Worm (Caenorhabditis elegans) whole organism, late embryonic: Measurements from ENCODE around the gene lrch-1.

ENCODE experiments used
- C08G9.2 ChIP-seq: sonication (generic microtip); optimal IDR thresholded peaks from 2 replicates; lab custom pipeline; 2016; ENCODE audit warnings: mild to moderate bottlenecking, missing genetic modification characterization, moderate library complexity, missing compliant biosample characterization
- C38D4.7 ChIP-seq: fragments of 200-800 bp; sonication (Bioruptor generic); optimal IDR thresholded peaks from 2 replicates; lab custom pipeline; 2018; ENCODE audit warnings: mild to moderate bottlenecking, missing genetic modification characterization, moderate library complexity, missing compliant biosample characterization
- K09A11.1 ChIP-seq: sonication (generic microtip); optimal IDR thresholded peaks from 2 replicates; lab custom pipeline; 2017; ENCODE audit warnings: antibody characterized with exemption, mild to moderate bottlenecking, missing genetic modification characterization, missing compliant biosample characterization; ENCODE audit not compliant: insufficient read depth
- ahr-1 ChIP-seq: sonication (generic microtip); optimal IDR thresholded peaks from 2 replicates; lab custom pipeline; 2016; ENCODE audit warnings: missing genetic modification characterization, missing compliant biosample characterization
- ama-1 ChIP-seq: fragments of 150-350 bp; optimal IDR thresholded peaks from 2 replicates; lab custom pipeline; 2014
- ceh-14 ChIP-seq: sonication (generic microtip); optimal IDR thresholded peaks from 2 replicates; lab custom pipeline; 2016; ENCODE audit warnings: missing genotype, missing genetic modification characterization, missing compliant biosample characterization
- ceh-22 ChIP-seq: sonication (generic microtip); optimal IDR thresholded peaks from 2 replicates; lab custom pipeline; 2017; ENCODE audit warnings: missing biosample characterization, missing genetic modification characterization
- ceh-24 ChIP-seq: sonication (generic microtip); optimal IDR thresholded peaks from 2 replicates; lab custom pipeline; 2016; ENCODE audit warnings: mild to moderate bottlenecking, missing genetic modification characterization, missing compliant biosample characterization
- ceh-30 ChIP-seq: fragments of 150-350 bp; optimal IDR thresholded peaks from 2 replicates; lab custom pipeline; 2014; ENCODE audit warnings: missing biosample characterization, missing genetic modification characterization
- ceh-34 ChIP-seq: sonication (generic microtip); optimal IDR thresholded peaks from 2 replicates; lab custom pipeline; 2016; ENCODE audit warnings: mild to moderate bottlenecking, missing genetic modification characterization, missing compliant biosample characterization
- ceh-45 ChIP-seq: fragments of 200-800 bp; sonication (Bioruptor generic); IDR thresholded peaks from 2 replicates; pipeline ENCODE4 v1.3.6; 2022; ENCODE audit warnings: missing genetic modification reagents, missing genetic modification characterization, missing compliant biosample characterization
- ceh-48 ChIP-seq: sonication (generic microtip); optimal IDR thresholded peaks from 2 replicates; lab custom pipeline; 2016; ENCODE audit warnings: missing genetic modification characterization, inconsistent platforms, missing compliant biosample characterization
- ceh-6 ChIP-seq: fragments of 200-800 bp; sonication (Bioruptor generic); optimal IDR thresholded peaks from 2 replicates; lab custom pipeline; 2018; ENCODE audit warnings: mild to moderate bottlenecking, missing genetic modification characterization, missing compliant biosample characterization
- che-1 ChIP-seq: sonication (generic microtip); optimal IDR thresholded peaks from 2 replicates; lab custom pipeline; 2016; ENCODE audit warnings: mild to moderate bottlenecking, missing genetic modification characterization, missing compliant biosample characterization
- elt-2 ChIP-seq: sonication (generic microtip); optimal IDR thresholded peaks from 2 replicates; lab custom pipeline; 2016; ENCODE audit warnings: missing genetic modification reagents, missing genetic modification characterization, missing compliant biosample characterization
- elt-4 ChIP-seq: sonication (generic microtip); optimal IDR thresholded peaks from 2 replicates; lab custom pipeline; 2016; ENCODE audit warnings: missing genetic modification characterization, missing compliant biosample characterization
- eyg-1 ChIP-seq: sonication (generic microtip); optimal IDR thresholded peaks from 2 replicates; lab custom pipeline; 2016; ENCODE audit warnings: missing genotype, missing genetic modification characterization, missing compliant biosample characterization
- fkh-10 ChIP-seq: fragments of 150-350 bp; optimal IDR thresholded peaks from 2 replicates; lab custom pipeline; 2014; ENCODE audit warnings: missing biosample characterization, missing genetic modification reagents, missing genetic modification characterization
- fkh-6 ChIP-seq: sonication (generic microtip); optimal IDR thresholded peaks from 2 replicates; lab custom pipeline; 2016; ENCODE audit warnings: missing genetic modification characterization, missing compliant biosample characterization
- gmeb-2 ChIP-seq: sonication (generic microtip); optimal IDR thresholded peaks from 2 replicates; lab custom pipeline; 2016; ENCODE audit warnings: missing genetic modification characterization, inconsistent platforms, missing compliant biosample characterization
- hlh-6 ChIP-seq: sonication (generic microtip); optimal IDR thresholded peaks from 2 replicates; lab custom pipeline; 2016; ENCODE audit warnings: missing genotype, missing genetic modification characterization, missing compliant biosample characterization
- hlh-8 ChIP-seq: sonication (generic microtip); optimal IDR thresholded peaks from 2 replicates; lab custom pipeline; 2016; ENCODE audit warnings: missing genotype, missing genetic modification characterization, missing compliant biosample characterization
- lim-6 ChIP-seq: sonication (generic microtip); optimal IDR thresholded peaks from 2 replicates; lab custom pipeline; 2016; ENCODE audit warnings: missing genetic modification characterization, missing compliant biosample characterization
- lin-11 ChIP-seq: fragments of 200-800 bp; sonication (Bioruptor generic); optimal IDR thresholded peaks from 2 replicates; lab custom pipeline; 2018; ENCODE audit warnings: mild to moderate bottlenecking, missing genetic modification characterization, missing compliant biosample characterization
- madf-2 ChIP-seq: sonication (generic microtip); optimal IDR thresholded peaks from 2 replicates; lab custom pipeline; 2017; ENCODE audit warnings: missing genetic modification characterization, missing compliant biosample characterization
- mec-3 ChIP-seq: sonication (generic microtip); optimal IDR thresholded peaks from 2 replicates; lab custom pipeline; 2016; ENCODE audit warnings: borderline replicate concordance, missing genetic modification characterization, missing compliant biosample characterization
- nhr-11 ChIP-seq: fragments of 150-350 bp; optimal IDR thresholded peaks from 2 replicates; lab custom pipeline; 2014; ENCODE audit warnings: missing biosample characterization, missing genetic modification characterization
- npax-4 ChIP-seq: sonication (generic microtip); optimal IDR thresholded peaks from 2 replicates; lab custom pipeline; 2016; ENCODE audit warnings: missing genetic modification characterization, missing compliant biosample characterization
- pha-2 ChIP-seq: sonication (generic microtip); optimal IDR thresholded peaks from 2 replicates; lab custom pipeline; 2017; ENCODE audit warnings: mild to moderate bottlenecking, missing genetic modification characterization, missing compliant biosample characterization
- pros-1 ChIP-seq: fragments of 150-350 bp; optimal IDR thresholded peaks from 2 replicates; lab custom pipeline; 2014; ENCODE audit warnings: missing biosample characterization, missing genetic modification reagents, missing genetic modification characterization
- ref-2 ChIP-seq: sonication (generic microtip); optimal IDR thresholded peaks from 2 replicates; lab custom pipeline; 2016; ENCODE audit warnings: missing genetic modification characterization, missing compliant biosample characterization
- sox-4 ChIP-seq: sonication (generic microtip); optimal IDR thresholded peaks from 2 replicates; lab custom pipeline; 2017; ENCODE audit warnings: mild to moderate bottlenecking, missing genetic modification characterization, inconsistent platforms, missing compliant biosample characterization
- syd-9 ChIP-seq: sonication (generic microtip); optimal IDR thresholded peaks from 2 replicates; lab custom pipeline; 2016; ENCODE audit warnings: mild to moderate bottlenecking, missing genetic modification characterization, moderate library complexity, missing compliant biosample characterization
- tbx-2 ChIP-seq: sonication (generic microtip); optimal IDR thresholded peaks from 2 replicates; lab custom pipeline; 2016; ENCODE audit warnings: missing genetic modification characterization, missing compliant biosample characterization
- tbx-7 ChIP-seq: sonication (generic microtip); optimal IDR thresholded peaks from 2 replicates; lab custom pipeline; 2016; ENCODE audit warnings: missing genotype, missing genetic modification characterization, missing compliant biosample characterization
- ttx-3 ChIP-seq: sonication (generic microtip); optimal IDR thresholded peaks from 2 replicates; lab custom pipeline; 2016; ENCODE audit warnings: missing genetic modification reagents, missing genetic modification characterization, missing compliant biosample characterization
- unc-3 ChIP-seq, 2 experiments: fragments of 200-800 bp in 1 of 2; sonication (Bioruptor generic) in 1 of 2; sonication (generic microtip) in 1 of 2; conservative IDR thresholded peaks in 1 of 2; optimal IDR thresholded peaks in 1 of 2; 2 replicates each; pipeline versions ENCODE4 v1.3.6 to Lab custom; 2016 to 2022; ENCODE audit warnings: missing compliant biosample characterization in 2 of 2, missing genetic modification characterization in 2 of 2, missing genetic modification reagents in 1 of 2
- unc-55 ChIP-seq: sonication (generic microtip); optimal IDR thresholded peaks from 2 replicates; lab custom pipeline; 2017; ENCODE audit warnings: missing biosample characterization, missing genetic modification reagents, missing genetic modification characterization
- unc-86 ChIP-seq: sonication (generic microtip); optimal IDR thresholded peaks from 2 replicates; lab custom pipeline; 2016; ENCODE audit warnings: missing genetic modification characterization, missing compliant biosample characterization
- zip-5 ChIP-seq: sonication (generic microtip); optimal IDR thresholded peaks from 2 replicates; lab custom pipeline; 2016; ENCODE audit warnings: missing genetic modification characterization, missing compliant biosample characterization

lrch-1 gene

DNA sequence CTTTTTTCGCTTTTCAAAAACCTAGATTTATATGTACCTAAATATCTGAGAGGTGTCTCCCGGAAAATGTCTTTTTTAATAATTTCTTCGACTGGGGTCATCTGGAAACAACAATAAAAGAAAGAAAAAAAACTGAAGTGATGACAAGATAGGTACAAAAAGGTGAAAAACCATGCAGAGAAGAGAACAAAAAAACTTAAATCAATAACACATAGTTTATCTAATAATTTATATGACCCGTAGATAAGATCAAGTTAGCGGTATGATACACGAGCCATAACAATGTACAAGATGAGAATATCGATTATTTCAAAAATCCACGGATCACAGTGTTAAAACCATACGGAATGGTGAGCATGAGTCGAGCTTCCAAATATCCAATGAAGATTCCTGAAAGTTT lies 10.1 kb downstream of the lrch-1 start, which contains the start of gene mtp-18:
Gene mtp-18, minus strand, starts transcription at position 101 of the 400 bp plus-strand sequence.
- TF ChIP-seq eyg-1 (tag; lab: Kevin White, UChicago) (no peak), fkh-10 (GFP tag; lab: Kevin White, UChicago) (no peak), elt-4 (tag; lab: Kevin White, UChicago) (no peak), ceh-34 (tag; lab: Kevin White, UChicago) (no peak), ceh-14 (tag; lab: Kevin White, UChicago) (no peak), che-1 (tag; lab: Kevin White, UChicago) (no peak), ceh-6 (GFP tag; lab: Kevin White, UChicago) (no peak), hlh-6 (tag; lab: Kevin White, UChicago) (no peak), ceh-30 (tag; lab: Kevin White, UChicago) (no peak), unc-86 (tag; lab: Kevin White, UChicago) (no peak), ceh-24 (tag; lab: Kevin White, UChicago) (no peak), C38D4.7 (GFP tag; lab: Kevin White, UChicago) (no peak), nhr-11 (no peak)

DNA sequence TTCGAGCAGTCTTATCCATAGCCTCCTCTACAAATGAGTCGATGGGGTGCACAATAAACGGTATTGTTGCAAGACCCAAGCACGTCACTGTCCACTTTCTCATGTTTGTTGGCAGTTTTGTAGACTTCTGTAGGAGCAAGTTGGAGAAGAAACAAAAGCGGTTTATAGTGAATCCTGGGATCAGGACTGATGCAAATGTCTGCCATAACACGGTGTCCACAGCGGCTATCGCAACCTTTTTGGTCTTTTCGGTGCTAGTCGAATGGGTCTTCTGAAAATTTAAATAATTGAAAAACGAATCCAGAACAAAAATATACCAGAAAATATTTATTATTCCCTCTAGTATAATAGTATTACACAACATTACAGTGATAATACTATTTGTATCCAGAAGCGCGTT lies 11.1 kb downstream of the lrch-1 start:
- TF ChIP-seq pros-1 (no peak), sox-4 (tag; lab: Kevin White, UChicago) (no peak), che-1 (tag; lab: Kevin White, UChicago) (no peak), syd-9 (no peak)

DNA sequence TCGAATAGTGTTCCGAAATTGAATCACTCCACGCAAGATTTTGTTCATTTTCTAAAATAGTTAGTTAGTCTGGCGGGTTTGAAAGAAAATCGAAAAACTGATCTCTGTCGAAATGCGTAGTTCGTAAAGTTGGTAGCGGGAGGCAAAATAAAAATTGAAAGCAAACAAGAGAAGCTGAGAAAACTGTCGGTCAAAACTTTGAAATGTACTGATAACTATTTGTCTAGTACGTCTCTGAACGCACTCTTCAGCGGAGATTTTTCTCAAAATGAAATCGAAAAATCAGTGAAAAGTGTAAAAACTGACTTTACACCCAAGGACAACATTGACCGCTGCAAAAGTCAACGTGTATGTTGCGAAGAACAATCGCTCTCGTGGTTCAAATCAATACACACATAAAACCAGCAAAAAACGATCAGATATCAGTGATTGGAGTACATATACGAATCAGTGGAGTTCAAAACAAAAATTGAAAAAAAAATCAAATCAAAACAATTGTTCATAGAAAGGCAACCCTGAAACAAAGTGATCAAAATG lies 11.7 kb downstream of the lrch-1 start, which contains the start of gene bca-1:
Gene bca-1, minus strand, starts transcription at position 51 of the 537 bp plus-strand sequence.
- TF ChIP-seq ama-1 (lab: Kevin White, UChicago) (no peak), tbx-2 (tag; lab: Kevin White, UChicago) (no peak), C08G9.2 (tag; lab: Kevin White, UChicago) (no peak), elt-4 (tag; lab: Kevin White, UChicago) (no peak), che-1 (tag; lab: Kevin White, UChicago) (no peak), lim-6 (tag; lab: Kevin White, UChicago) (no peak), pha-2 (no peak), tbx-7 (tag; lab: Kevin White, UChicago) (no peak), ceh-30 (tag; lab: Kevin White, UChicago) (no peak), pros-1 (no peak), ceh-22 (no peak), madf-2 (tag; lab: Kevin White, UChicago) (no peak), ceh-48 (no peak), fkh-6 (tag; lab: Kevin White, UChicago) (no peak), ahr-1 (tag; lab: Kevin White, UChicago) (no peak), elt-2 (tag; lab: Kevin White, UChicago) (no peak), unc-55 (GFP tag; lab: Kevin White, UChicago) (no peak), mec-3 (tag; lab: Kevin White, UChicago) (no peak), K09A11.1 (no peak), unc-3 (GFP tag; conservative IDR thresholded peaks at IDR 0.05; lab: Robert Waterston, UW) (no peak), unc-3 (tag; optimal IDR thresholded peaks at IDR 0.05; lab: Kevin White, UChicago) (no peak)

DNA sequence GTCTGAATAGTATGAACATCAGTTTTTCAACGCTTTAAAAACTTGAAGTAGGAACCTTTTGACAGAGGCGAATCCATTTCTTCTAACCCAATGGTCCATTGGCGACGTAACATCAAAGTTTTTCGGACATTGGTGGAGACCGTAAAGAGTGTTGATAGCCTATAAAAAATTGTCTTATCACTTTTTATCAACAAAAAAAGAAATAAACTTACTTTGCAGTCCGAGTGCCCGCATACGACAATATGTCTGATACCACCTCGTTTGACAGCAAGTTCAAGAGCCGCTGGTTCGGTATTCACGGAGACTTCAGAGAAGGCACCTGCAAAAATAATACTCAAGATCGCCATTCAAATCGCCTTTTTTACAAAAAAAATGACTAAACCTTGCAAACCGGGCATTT lies 13.1 kb downstream of the lrch-1 start:
- TF ChIP-seq ceh-48 (no peak), ref-2 (no peak), lin-11 (tag; lab: Kevin White, UChicago) (no peak), gmeb-2 (tag; lab: Kevin White, UChicago) (no peak), unc-86 (tag; lab: Kevin White, UChicago) (no peak), npax-4 (tag; lab: Kevin White, UChicago) (no peak), zip-5 (no peak), hlh-8 (tag; lab: Kevin White, UChicago) (no peak), ceh-34 (tag; lab: Kevin White, UChicago) (no peak), ceh-24 (tag; lab: Kevin White, UChicago) (no peak), ceh-30 (tag; lab: Kevin White, UChicago) (no peak), C08G9.2 (tag; lab: Kevin White, UChicago) (no peak), ttx-3 (tag; lab: Kevin White, UChicago) (no peak), ahr-1 (tag; lab: Kevin White, UChicago) (no peak), ceh-45 (GFP tag; lab: Robert Waterston, UW) (no peak), ceh-14 (tag; lab: Kevin White, UChicago) (no peak)
- TF ChIP-seq, all 69 proteins: peak for 0
